Fruit fly (Drosophila melanogaster) whole organism, embryonic: ENCODE results near the gene Nprl3.

Experiments used
- ATbp ChIP-seq: fragments of 200-800 bp; sonication (Bioruptor generic); optimal IDR thresholded peaks from 2 replicates; lab custom pipeline; 2017; ENCODE audit warnings: missing biosample characterization, mild to moderate bottlenecking, missing genetic modification characterization, missing genetic modification reagents
- Adf1 ChIP-seq: fragments of 200-800 bp; sonication (Bioruptor generic); IDR thresholded peaks from 2 replicates; pipeline ENCODE4 v1.3.6; 2022; ENCODE audit warnings: missing biosample characterization, missing genetic modification characterization
- BEAF-32 ChIP-seq: fragments of 200-800 bp; sonication (Bioruptor generic); optimal IDR thresholded peaks from 3 replicates; lab custom pipeline; 2017; ENCODE audit warnings: missing biosample characterization, missing genetic modification characterization, mild to moderate bottlenecking, moderate library complexity, missing genetic modification reagents
- CG10543 ChIP-seq: fragments of 200-800 bp; sonication (Bioruptor generic); optimal IDR thresholded peaks from 3 replicates; lab custom pipeline; 2017; ENCODE audit warnings: missing biosample characterization, mild to moderate bottlenecking, missing genetic modification characterization, moderate library complexity
- CG11085 ChIP-seq: fragments of 200-800 bp; sonication (Bioruptor generic); IDR thresholded peaks from 2 replicates; pipeline ENCODE4 v1.3.6; 2022; ENCODE audit warnings: missing biosample characterization, missing genetic modification characterization
- CG14014 ChIP-seq: fragments of 200-800 bp; sonication (Bioruptor generic); IDR thresholded peaks from 2 replicates; pipeline ENCODE4 v1.3.6; 2022; ENCODE audit warnings: missing biosample characterization, missing genetic modification characterization
- CG14441 ChIP-seq: fragments of 200-800 bp; sonication (Bioruptor generic); IDR thresholded peaks from 2 replicates; pipeline ENCODE4 v1.3.6; 2022; ENCODE audit warnings: missing biosample characterization, missing genetic modification characterization
- CG15011 ChIP-seq: fragments of 200-800 bp; sonication (Bioruptor generic); optimal IDR thresholded peaks from 3 replicates; lab custom pipeline; 2018; ENCODE audit warnings: missing biosample characterization, mild to moderate bottlenecking, missing genetic modification characterization
- CG1602 ChIP-seq: fragments of 200-800 bp; sonication (Bioruptor generic); optimal IDR thresholded peaks from 3 replicates; lab custom pipeline; 2016; ENCODE audit warnings: missing biosample characterization, missing genetic modification characterization
- CG17328 ChIP-seq: fragments of 200-800 bp; sonication (Bioruptor generic); IDR thresholded peaks from 2 replicates; pipeline ENCODE4 v1.3.6; 2022; ENCODE audit warnings: missing biosample characterization, missing genetic modification characterization
- CG17361 ChIP-seq: fragments of 200-800 bp; sonication (Bioruptor generic); IDR thresholded peaks from 3 replicates; pipeline ENCODE4 v1.3.6; 2022; ENCODE audit warnings: missing biosample characterization, missing genetic modification characterization
- CG18599 ChIP-seq: fragments of 200-800 bp; sonication (Bioruptor generic); optimal IDR thresholded peaks from 3 replicates; lab custom pipeline; 2017; ENCODE audit warnings: missing biosample characterization, missing genetic modification characterization, mild to moderate bottlenecking, moderate library complexity, missing genetic modification reagents
- CG32532 ChIP-seq: fragments of 200-800 bp; sonication (Bioruptor generic); IDR thresholded peaks from 2 replicates; pipeline ENCODE4 v1.3.6; 2022; ENCODE audit warnings: missing biosample characterization, missing genetic modification characterization
- CG34422 ChIP-seq: fragments of 200-800 bp; sonication (Bioruptor generic); IDR thresholded peaks from 3 replicates; pipeline ENCODE4 v1.3.6; 2022; ENCODE audit warnings: missing biosample characterization, missing genetic modification characterization
- CG3726 ChIP-seq: fragments of 200-800 bp; sonication (Bioruptor generic); IDR thresholded peaks from 3 replicates; pipeline ENCODE4, ENCODE4 v1.3.6; 2022; ENCODE audit warnings: missing biosample characterization, missing genetic modification characterization
- CG4282 ChIP-seq: fragments of 200-800 bp; sonication (Bioruptor generic); optimal IDR thresholded peaks from 2 replicates; lab custom pipeline; 2016; ENCODE audit warnings: missing biosample characterization, missing genetic modification characterization
- CG4854 ChIP-seq: fragments of 200-800 bp; sonication (Bioruptor generic); optimal IDR thresholded peaks from 2 replicates; lab custom pipeline; 2016; ENCODE audit warnings: missing biosample characterization, missing genetic modification characterization, inconsistent platforms
- CG6813 ChIP-seq: fragments of 200-800 bp; sonication (Bioruptor generic); optimal IDR thresholded peaks from 2 replicates; lab custom pipeline; 2017; ENCODE audit warnings: missing biosample characterization, missing genetic modification characterization, mild to moderate bottlenecking, moderate library complexity, missing genetic modification reagents
- Dref ChIP-seq: fragments of 200-800 bp; sonication (Bioruptor generic); IDR thresholded peaks from 2 replicates; pipeline ENCODE4 v1.3.6; 2022; ENCODE audit warnings: missing biosample characterization, missing genetic modification characterization
- Ets65A ChIP-seq: fragments of 200-800 bp; sonication (Bioruptor generic); peaks from one replicate; lab custom pipeline; 2016; ENCODE audit warnings: missing biosample characterization, missing genetic modification characterization
- Fer3 ChIP-seq: fragments of 200-800 bp; sonication (Bioruptor generic); optimal IDR thresholded peaks from 2 replicates; lab custom pipeline; 2018; ENCODE audit warnings: missing biosample characterization, mild to moderate bottlenecking, missing genetic modification characterization, moderate library complexity
- Hmr ChIP-seq: fragments of 200-800 bp; sonication (Bioruptor generic); optimal IDR thresholded peaks from 3 replicates; lab custom pipeline; 2017; ENCODE audit warnings: mild to moderate bottlenecking, missing biosample characterization, missing genetic modification reagents, missing genetic modification characterization
- Hr39 ChIP-seq: fragments of >200 bp; optimal IDR thresholded peaks from 2 replicates; lab custom pipeline; 2017
- Lim3 ChIP-seq: fragments of 200-800 bp; sonication (Bioruptor generic); IDR thresholded peaks from 2 replicates; pipeline ENCODE4 v1.3.6; 2022; ENCODE audit warnings: missing biosample characterization, missing genetic modification characterization
- PHDP ChIP-seq: fragments of 200-800 bp; sonication (Bioruptor generic); optimal IDR thresholded peaks from 3 replicates; lab custom pipeline; 2018; ENCODE audit warnings: missing biosample characterization, mild to moderate bottlenecking, missing genetic modification characterization, moderate library complexity
- Scr ChIP-seq: fragments of 200-800 bp; sonication (Bioruptor generic); IDR thresholded peaks from 2 replicates; pipeline ENCODE4 v1.3.6; 2022; ENCODE audit warnings: missing biosample characterization, missing genetic modification characterization; ENCODE audit not compliant: partially characterized antibody
- Sin3A ChIP-seq: fragments of >200 bp; optimal IDR thresholded peaks from 2 replicates; lab custom pipeline; 2018
- Sry-β ChIP-seq: fragments of 200-800 bp; sonication (Bioruptor generic); optimal IDR thresholded peaks from 2 replicates; lab custom pipeline; 2018; ENCODE audit warnings: missing biosample characterization, mild to moderate bottlenecking, missing genetic modification characterization, moderate library complexity
- Stat92E ChIP-seq, 3 experiments: fragments of >200 bp in 2 of 3; fragments of 200-800 bp in 1 of 3; sonication (Bioruptor generic) in 1 of 3; optimal IDR thresholded peaks; 2 replicates each; lab custom pipeline; 2017 to 2019; ENCODE audit warnings: missing biosample characterization in 3 of 3, missing genetic modification characterization in 3 of 3, mild to moderate bottlenecking in 1 of 3, moderate library complexity in 1 of 3
- Trl ChIP-seq, 3 experiments: fragments of >200 bp in 2 of 3; fragments of 200-800 bp in 1 of 3; sonication (Bioruptor generic) in 1 of 3; optimal IDR thresholded peaks; 2 replicates in 1 of 3; 3 replicates in 2 of 3; lab custom pipeline; 2016 to 2017; ENCODE audit warnings: missing biosample characterization in 1 of 3, missing genetic modification characterization in 1 of 3
- al ChIP-seq: fragments of 200-800 bp; sonication (Bioruptor generic); IDR thresholded peaks from 2 replicates; pipeline ENCODE4 v1.3.6; 2022; ENCODE audit warnings: missing biosample characterization, missing genetic modification characterization
- da ChIP-seq: fragments of 200-800 bp; sonication (Bioruptor generic); optimal IDR thresholded peaks from 2 replicates; lab custom pipeline; 2016; ENCODE audit warnings: missing biosample characterization, missing genetic modification characterization
- ewg ChIP-seq: fragments of 200-800 bp; sonication (Bioruptor generic); optimal IDR thresholded peaks from 3 replicates; lab custom pipeline; 2017; ENCODE audit warnings: mild to moderate bottlenecking, missing biosample characterization, missing genetic modification reagents, missing genetic modification characterization
- ftz-f1 ChIP-seq: fragments of 200-800 bp; sonication (Bioruptor generic); optimal IDR thresholded peaks from 2 replicates; lab custom pipeline; 2016; ENCODE audit warnings: missing biosample characterization, missing genetic modification characterization
- fu2 ChIP-seq: fragments of 200-800 bp; sonication (Bioruptor generic); optimal IDR thresholded peaks from 2 replicates; lab custom pipeline; 2016; ENCODE audit warnings: missing biosample characterization, missing genetic modification characterization
- gsb-n ChIP-seq: fragments of 200-800 bp; sonication (Bioruptor generic); optimal IDR thresholded peaks from 3 replicates; lab custom pipeline; 2018; ENCODE audit warnings: missing biosample characterization, mild to moderate bottlenecking, missing genetic modification characterization
- h ChIP-seq: fragments of >200 bp; optimal IDR thresholded peaks from 2 replicates; lab custom pipeline; 2017
- hbn ChIP-seq: fragments of 200-800 bp; sonication (Bioruptor generic); IDR thresholded peaks from 2 replicates; pipeline ENCODE4 v1.3.6; 2022; ENCODE audit warnings: missing biosample characterization, missing genetic modification characterization; ENCODE audit not compliant: partially characterized antibody
- kay ChIP-seq: fragments of 200-800 bp; sonication (Bioruptor generic); optimal IDR thresholded peaks from 2 replicates; lab custom pipeline; 2016; ENCODE audit warnings: missing biosample characterization, missing genetic modification characterization
- lab ChIP-seq: fragments of 200-800 bp; sonication (Bioruptor generic); optimal IDR thresholded peaks from 3 replicates; lab custom pipeline; 2017; ENCODE audit warnings: missing biosample characterization, missing genetic modification characterization, mild to moderate bottlenecking, moderate library complexity, missing genetic modification reagents
- onecut ChIP-seq: fragments of 200-800 bp; sonication (Bioruptor generic); IDR thresholded peaks from 2 replicates; pipeline ENCODE4 v1.3.6; 2022; ENCODE audit warnings: missing biosample characterization, missing genetic modification characterization
- peb ChIP-seq: fragments of 200-800 bp; sonication (Bioruptor generic); IDR thresholded peaks from 2 replicates; pipeline ENCODE4 v1.3.6; 2022; ENCODE audit warnings: missing biosample characterization, missing genetic modification characterization
- pros ChIP-seq: fragments of 200-800 bp; sonication (Bioruptor generic); optimal IDR thresholded peaks from 3 replicates; lab custom pipeline; 2019; ENCODE audit warnings: missing biosample characterization, mild to moderate bottlenecking, missing genetic modification characterization, moderate library complexity
- sens ChIP-seq: fragments of 200-800 bp; sonication (Bioruptor generic); peaks from one replicate; lab custom pipeline; 2016; ENCODE audit warnings: missing biosample characterization, missing genetic modification characterization
- sens-2 ChIP-seq: fragments of 200-800 bp; sonication (Bioruptor generic); IDR thresholded peaks from 2 replicates; pipeline ENCODE4 v1.3.6; 2022; ENCODE audit warnings: missing biosample characterization, missing genetic modification characterization
- slbo ChIP-seq: fragments of 200-800 bp; sonication (Bioruptor generic); IDR thresholded peaks from 2 replicates; pipeline ENCODE4 v1.3.6; 2022; ENCODE audit warnings: missing biosample characterization, missing genetic modification characterization
- stc ChIP-seq: fragments of 200-800 bp; sonication (Bioruptor generic); IDR thresholded peaks from 2 replicates; pipeline ENCODE4 v1.3.6; 2022; ENCODE audit warnings: missing biosample characterization, missing genetic modification characterization
- stwl ChIP-seq: fragments of 200-800 bp; sonication (Bioruptor generic); optimal IDR thresholded peaks from 3 replicates; lab custom pipeline; 2018; ENCODE audit warnings: missing biosample characterization, mild to moderate bottlenecking, missing genetic modification characterization, moderate library complexity
- tna ChIP-seq: fragments of 200-800 bp; sonication (Bioruptor generic); IDR thresholded peaks from 2 replicates; pipeline ENCODE4 v1.3.6; 2022; ENCODE audit warnings: missing biosample characterization, missing genetic modification characterization; ENCODE audit not compliant: partially characterized antibody
- zen2 ChIP-seq: fragments of 200-800 bp; sonication (Bioruptor generic); IDR thresholded peaks from 3 replicates; pipeline ENCODE4 v1.3.6; 2022; ENCODE audit warnings: missing biosample characterization, missing genetic modification characterization; ENCODE audit not compliant: partially characterized antibody
- zfh1 ChIP-seq: fragments of 200-800 bp; sonication (Bioruptor generic); IDR thresholded peaks from 3 replicates; pipeline ENCODE4 v1.3.6; 2022; ENCODE audit warnings: missing biosample characterization, missing genetic modification characterization

The Nprl3 gene

DNA sequence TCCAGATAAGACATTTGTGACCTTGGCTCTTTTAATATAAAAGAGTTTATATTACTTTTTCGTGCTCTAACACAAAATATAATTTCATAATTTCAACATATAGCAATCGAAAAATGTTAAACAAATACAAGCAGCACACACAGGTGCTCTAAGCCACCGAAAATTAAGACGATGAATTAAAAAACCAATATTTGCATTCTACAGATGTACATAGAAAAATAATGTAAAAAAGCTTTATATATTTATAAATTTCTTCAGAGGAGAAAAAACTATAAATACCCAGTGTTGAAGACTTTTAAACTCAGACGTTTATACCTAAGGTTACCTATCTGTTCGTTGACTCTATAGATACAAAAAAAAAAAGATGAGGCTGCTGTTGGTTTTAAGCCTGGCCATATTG, 14.1 kb downstream of the Nprl3 start, which contains the start of gene CG9040:
Gene CG9040 (plus strand): TSS at position 301 of the 400 bp plus-strand sequence.
- TF ChIP-seq lab (peak; percentile 41), CG11085 (GFP tag; lab: Robert Waterston, UW) (no peak), zfh1 (no peak), sens (GFP tag; lab: Kevin White, UChicago) (no peak), al (no peak), fu2 (GFP tag; lab: Kevin White, UChicago) (no peak), CG4854 (GFP tag; lab: Kevin White, UChicago) (no peak), ATbp (GFP tag; lab: Kevin White, UChicago) (no peak), CG18599 (peak; percentile 21)

DNA sequence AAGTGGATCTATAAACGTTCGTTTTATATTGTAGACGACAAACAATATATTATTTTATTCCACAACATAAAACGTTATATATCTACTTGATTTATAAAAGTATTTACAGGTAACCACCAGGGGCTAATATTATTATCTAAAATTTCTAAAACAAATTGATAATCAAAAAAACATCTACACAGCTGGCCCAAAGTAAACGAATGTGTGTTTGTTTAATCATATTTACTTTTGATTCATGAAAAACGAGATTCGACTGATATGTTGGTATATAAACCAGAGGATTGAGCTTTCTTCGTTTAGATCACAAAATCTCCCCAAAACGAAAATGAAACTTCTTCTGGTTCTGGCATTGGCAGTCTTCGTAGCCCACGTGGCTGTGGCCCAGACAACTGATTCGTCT, 15.3 kb downstream of the Nprl3 start, which contains the start of gene CG17362:
Gene CG17362 (plus strand): TSS at position 291 of the 400 bp plus-strand sequence.
- TF ChIP-seq pros (GFP tag; lab: Kevin White, UChicago) (no peak), Sry-β (GFP tag; lab: Kevin White, UChicago) (no peak), hbn (GFP tag; lab: Robert Waterston, UW) (no peak), Dref (no peak), da (GFP tag; lab: Kevin White, UChicago) (no peak), CG17328 (GFP tag; lab: Robert Waterston, UW) (no peak), Lim3 (GFP tag; lab: Robert Waterston, UW) (no peak), Hmr (GFP tag; lab: Kevin White, UChicago) (peak; percentile 37), CG14014 (no peak), ewg (GFP tag; lab: Kevin White, UChicago) (no peak), PHDP (tag; lab: Kevin White, UChicago) (no peak), CG3726 (no peak), Sin3A (lab: Kevin White, UChicago) (no peak), Stat92E (GFP tag; optimal IDR thresholded peaks at IDR 0.05; lab: Kevin White, UChicago) (no peak), CG1602 (no peak), sens-2 (GFP tag; lab: Robert Waterston, UW) (no peak), lab (peak; percentile 80), onecut (no peak), Fer3 (tag; lab: Kevin White, UChicago) (no peak), CG34422 (GFP tag; lab: Robert Waterston, UW) (no peak), CG14441 (no peak), kay (GFP tag; lab: Kevin White, UChicago) (no peak), h (no peak), stwl (tag; lab: Kevin White, UChicago) (no peak), Adf1 (GFP tag; lab: Robert Waterston, UW) (no peak; the same call in 1 of the 2 replicates), CG15011 (peak; percentile 13), BEAF-32 (GFP tag; lab: Kevin White, UChicago) (no peak), CG17361 (GFP tag; lab: Robert Waterston, UW) (no peak), Scr (no peak), CG18599 (peak; percentile 73), Trl (optimal IDR thresholded peaks at IDR 0.05; lab: Kevin White, UChicago) (no peak), Trl (GFP tag; optimal IDR thresholded peaks at IDR 0.05; lab: Kevin White, UChicago) (no peak), CG4282 (GFP tag; lab: Kevin White, UChicago) (no peak), slbo (GFP tag; lab: Robert Waterston, UW) (no peak), CG10543 (GFP tag; lab: Kevin White, UChicago) (peak; percentile 17), gsb-n (tag; lab: Kevin White, UChicago) (no peak), peb (GFP tag; lab: Robert Waterston, UW) (no peak), zen2 (GFP tag; lab: Robert Waterston, UW) (no peak), ftz-f1 (GFP tag; lab: Kevin White, UChicago) (no peak), Hr39 (lab: Kevin White, UChicago) (no peak), Ets65A (GFP tag; lab: Kevin White, UChicago) (peak; percentile 41), tna (GFP tag; lab: Robert Waterston, UW) (no peak), CG6813 (GFP tag; lab: Kevin White, UChicago) (peak; percentile 18), CG32532 (no peak), stc (no peak)
